Worm (Caenorhabditis elegans) whole organism, L1 larva: ENCODE results near the gene R02D5.24.
A peak's percentile ranks its signal among the peaks of the same experiment; 100 is the strongest.

ENCODE experiments used
- C34B4.2 ChIP-seq: sonication (generic microtip); optimal IDR thresholded peaks from 2 replicates; lab custom pipeline; 2017; ENCODE audit warnings: mild to moderate bottlenecking, missing genetic modification characterization, missing compliant biosample characterization
- alr-1 ChIP-seq: fragments of 200-800 bp; sonication (Bioruptor generic); optimal IDR thresholded peaks from 2 replicates; lab custom pipeline; 2018; ENCODE audit warnings: borderline replicate concordance, mild to moderate bottlenecking, missing genetic modification characterization, missing compliant biosample characterization
- ama-1 ChIP-seq: fragments of 150-350 bp; optimal IDR thresholded peaks from 2 replicates; lab custom pipeline; 2014
- blmp-1 ChIP-seq: fragments of 150-350 bp; optimal IDR thresholded peaks from 2 replicates; lab custom pipeline; 2014; ENCODE audit warnings: missing biosample characterization, missing genetic modification characterization
- ceh-63 ChIP-seq: fragments of 200-800 bp; sonication (Bioruptor generic); optimal IDR thresholded peaks from 2 replicates; lab custom pipeline; 2018; ENCODE audit warnings: mild to moderate bottlenecking, missing genetic modification characterization, missing compliant biosample characterization
- ceh-8 ChIP-seq: fragments of 200-800 bp; sonication (Bioruptor generic); optimal IDR thresholded peaks from 2 replicates; lab custom pipeline; 2018; ENCODE audit warnings: mild to moderate bottlenecking, missing genetic modification characterization, moderate library complexity, missing compliant biosample characterization
- ceh-88 ChIP-seq: fragments of 200-800 bp; sonication (Bioruptor generic); IDR thresholded peaks from 2 replicates; pipeline ENCODE4 v1.3.6; 2022; ENCODE audit warnings: missing genetic modification characterization, missing compliant biosample characterization
- efl-1 ChIP-seq, 4 experiments: fragments of 150-350 bp; optimal IDR thresholded peaks in 3 of 4; peaks in 1 of 4; 1 replicate in 1 of 4; 2 replicates in 3 of 4; lab custom pipeline; 2014; ENCODE audit warnings: missing biosample characterization in 2 of 4, missing genetic modification characterization in 2 of 4, missing genetic modification reagents in 2 of 4
- elt-2 ChIP-seq: sonication (generic microtip); optimal IDR thresholded peaks from 2 replicates; lab custom pipeline; 2016; ENCODE audit warnings: missing genetic modification characterization, mild to moderate bottlenecking, inconsistent platforms, missing compliant biosample characterization, missing genetic modification reagents
- elt-3 ChIP-seq, 6 experiments: fragments of 150-350 bp in 1 of 6; sonication (generic microtip); optimal IDR thresholded peaks; 2 replicates each; lab custom pipeline; 2017 to 2018; ENCODE audit warnings: missing biosample characterization in 6 of 6, missing genetic modification characterization in 6 of 6, inconsistent platforms in 1 of 6
- fkh-4 ChIP-seq: sonication (generic microtip); optimal IDR thresholded peaks from 2 replicates; lab custom pipeline; 2016; ENCODE audit warnings: missing compliant biosample characterization, missing genetic modification characterization, borderline replicate concordance
- fkh-8 ChIP-seq: sonication (generic microtip); optimal IDR thresholded peaks from 2 replicates; lab custom pipeline; 2016; ENCODE audit warnings: mild to moderate bottlenecking, missing genetic modification characterization, missing compliant biosample characterization
- grh-1 ChIP-seq: fragments of 200-800 bp; sonication (Bioruptor generic); IDR thresholded peaks from 2 replicates; pipeline ENCODE4 v1.3.6; 2022; ENCODE audit warnings: missing genetic modification reagents, missing genetic modification characterization, missing compliant biosample characterization
- isw-1 ChIP-seq: fragments of 200-800 bp; sonication (Bioruptor generic); IDR thresholded peaks from 2 replicates; pipeline ENCODE4 v1.3.6; 2022; ENCODE audit warnings: missing genetic modification characterization, missing compliant biosample characterization
- lin-13 ChIP-seq: fragments of 150-350 bp; optimal IDR thresholded peaks from 2 replicates; lab custom pipeline; 2014; ENCODE audit warnings: missing biosample characterization, missing genetic modification reagents, missing genetic modification characterization
- lin-14 ChIP-seq: fragments of 200-800 bp; sonication (Bioruptor generic); optimal IDR thresholded peaks from 2 replicates; lab custom pipeline; 2018; ENCODE audit warnings: mild to moderate bottlenecking, missing genetic modification characterization, moderate library complexity, missing compliant biosample characterization
- lin-39 ChIP-seq: fragments of 150-350 bp; optimal IDR thresholded peaks from 2 replicates; lab custom pipeline; 2014; ENCODE audit warnings: missing biosample characterization, missing genetic modification reagents, missing genetic modification characterization
- lir-3 ChIP-seq: sonication (generic microtip); optimal IDR thresholded peaks from 2 replicates; lab custom pipeline; 2016; ENCODE audit warnings: mild to moderate bottlenecking, missing genetic modification characterization, moderate library complexity, missing compliant biosample characterization; ENCODE audit not compliant: poor library complexity
- mdl-1 ChIP-seq, 2 experiments: fragments of 150-350 bp; optimal IDR thresholded peaks; 2 replicates each; lab custom pipeline; 2014 to 2017; ENCODE audit warnings: missing biosample characterization in 2 of 2, missing genetic modification characterization in 2 of 2, inconsistent platforms in 1 of 2
- nhr-19 ChIP-seq: fragments of 200-800 bp; sonication (Bioruptor generic); conservative IDR thresholded peaks from 2 replicates; pipeline ENCODE4 v1.3.6; 2022; ENCODE audit warnings: missing genetic modification characterization, missing compliant biosample characterization
- nhr-71 ChIP-seq: sonication (generic microtip); optimal IDR thresholded peaks from 2 replicates; lab custom pipeline; 2016; ENCODE audit warnings: mild to moderate bottlenecking, missing genetic modification characterization, moderate library complexity, missing compliant biosample characterization
- nhr-77 ChIP-seq: fragments of 150-350 bp; optimal IDR thresholded peaks from 2 replicates; lab custom pipeline; 2014; ENCODE audit warnings: missing biosample characterization, missing genetic modification characterization
- pag-3 ChIP-seq: sonication (generic microtip); optimal IDR thresholded peaks from 2 replicates; lab custom pipeline; 2017; ENCODE audit warnings: missing genetic modification characterization, mild to moderate bottlenecking, missing compliant biosample characterization, antibody characterized with exemption, borderline replicate concordance; ENCODE audit not compliant: insufficient read depth
- pax-3 ChIP-seq: fragments of 200-800 bp; sonication (Bioruptor generic); optimal IDR thresholded peaks from 2 replicates; lab custom pipeline; 2018; ENCODE audit warnings: mild to moderate bottlenecking, missing genetic modification characterization, moderate library complexity, missing compliant biosample characterization
- skn-1 ChIP-seq: fragments of 150-350 bp; optimal IDR thresholded peaks from 2 replicates; lab custom pipeline; 2014; ENCODE audit warnings: missing biosample characterization, missing genetic modification characterization
- snu-23 ChIP-seq: sonication (generic microtip); optimal IDR thresholded peaks from 2 replicates; lab custom pipeline; 2016; ENCODE audit warnings: missing genetic modification characterization, missing compliant biosample characterization
- unc-130 ChIP-seq: fragments of 150-350 bp; optimal IDR thresholded peaks from 2 replicates; lab custom pipeline; 2017; ENCODE audit warnings: missing biosample characterization, missing genetic modification characterization, inconsistent platforms
- ztf-4 ChIP-seq: fragments of 150-350 bp; optimal IDR thresholded peaks from 2 replicates; lab custom pipeline; 2014; ENCODE audit warnings: missing biosample characterization, missing genetic modification characterization

The R02D5.24 gene

ce11 chrV:14510746-14511145, 9.6 kb downstream of the R02D5.24 start, which contains the start of gene R02D5.9 (continued):
- TF ChIP-seq nhr-71 = peak; percentile 25
- TF ChIP-seq, all 84 proteins: peak for 16

DNA sequence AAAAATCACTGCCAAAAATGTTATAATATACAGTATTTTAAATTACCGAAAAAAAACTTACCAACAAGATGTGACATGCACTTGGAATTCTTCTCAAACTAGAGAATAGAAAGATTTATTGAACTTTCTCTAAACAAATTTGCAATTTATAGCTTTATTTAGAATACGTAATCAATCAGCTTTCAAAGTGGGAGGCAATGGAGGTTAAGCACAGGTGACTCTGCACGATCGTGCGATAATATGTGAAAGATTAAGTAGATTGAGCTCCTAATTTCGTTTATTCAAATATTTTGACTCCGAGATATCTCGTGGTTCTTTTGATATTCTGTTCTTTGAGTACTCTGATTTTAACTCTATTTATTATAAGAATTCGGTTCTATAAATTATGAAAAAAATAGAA, 16.9 kb downstream of the R02D5.24 start, which contains the start of gene R02D5.6:
Gene R02D5.6, minus strand, starts transcription at position 101 of the 400 bp plus-strand sequence.
- TF ChIP-seq nhr-77 (tag; lab: Kevin White, UChicago) (no peak), lin-39 (tag; lab: Kevin White, UChicago) (no peak), skn-1 (tag; lab: Kevin White, UChicago) (no peak), ceh-63 (GFP tag; lab: Kevin White, UChicago) (no peak), fkh-8 (tag; lab: Kevin White, UChicago) (peak; percentile 14), ztf-4 (tag; lab: Kevin White, UChicago) (no peak), ceh-8 (no peak), lin-13 (no peak)

ce11 chrV:14519268-14519667, 18.1 kb downstream of the R02D5.24 start, which contains the start of gene R02D5.8:
Gene R02D5.8 (minus strand): TSS chrV:14519368.
- TF ChIP-seq nhr-19 = no peak
- TF ChIP-seq, all 84 proteins: peak for 0

DNA sequence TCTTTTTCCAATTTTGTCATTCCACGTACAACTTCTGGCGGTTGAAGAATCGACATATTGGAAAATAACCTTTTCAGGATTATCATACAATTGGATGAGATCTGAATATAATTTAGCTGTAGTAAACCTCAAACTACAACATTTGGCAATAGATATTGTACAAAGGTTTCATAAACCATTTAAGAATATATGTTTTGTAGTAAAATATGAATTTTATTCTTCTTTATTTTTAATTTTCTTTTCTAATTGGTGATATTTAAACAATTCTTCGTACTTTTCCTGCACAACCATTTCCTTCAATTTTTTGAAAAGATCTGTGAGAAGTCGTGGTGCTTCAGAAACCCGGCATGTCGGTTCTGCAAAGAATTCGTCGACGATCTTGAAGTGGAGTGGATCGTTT, 19.9 kb downstream of the R02D5.24 start, which contains the start of gene C53A5.17:
Gene C53A5.17, minus strand, starts transcription at position 101 of the 400 bp plus-strand sequence.
- no peak for TF ChIP-seq lir-3 (tag; lab: Kevin White, UChicago)
- no peak for TF ChIP-seq pag-3 (tag; lab: Kevin White, UChicago)
- TF ChIP-seq blmp-1 = no peak
- TF ChIP-seq ceh-88 (GFP tag; lab: Robert Waterston, UW) = no peak
- no peak for TF ChIP-seq ceh-8
- no peak for TF ChIP-seq fkh-4 (tag; lab: Kevin White, UChicago)
- TF ChIP-seq alr-1 (tag; lab: Kevin White, UChicago) = no peak
- no peak for TF ChIP-seq unc-130
- TF ChIP-seq C34B4.2 (tag; lab: Kevin White, UChicago) = no peak
- no peak for TF ChIP-seq grh-1 (GFP tag; lab: Robert Waterston, UW)
- TF ChIP-seq nhr-19 = no peak
- no peak for TF ChIP-seq snu-23 (GFP tag; lab: Kevin White, UChicago)
- TF ChIP-seq isw-1 = no peak
- no peak for TF ChIP-seq mdl-1 (tag; optimal IDR thresholded peaks at IDR 0.05; lab: Kevin White, UChicago)
- TF ChIP-seq elt-3 (tag; optimal IDR thresholded peaks at IDR 0.05; lab: Kevin White, UChicago) = no peak
- TF ChIP-seq pax-3 (tag; lab: Kevin White, UChicago) = no peak
- no peak for TF ChIP-seq ceh-63 (GFP tag; lab: Kevin White, UChicago)
- TF ChIP-seq ztf-4 (tag; lab: Kevin White, UChicago) = no peak

ce11 chrV:14522514-14522913, 21.4 kb downstream of the R02D5.24 start, which contains the start of gene C53A5.16:
Gene C53A5.16 (minus strand): TSS chrV:14522614.
- peak; percentile 37 for TF ChIP-seq ama-1 (lab: Kevin White, UChicago)
- no peak for TF ChIP-seq elt-2 (tag; lab: Kevin White, UChicago)
- TF ChIP-seq, all 84 proteins: peak for 1

ce11 chrV:14523105-14523504, 22.0 kb downstream of the R02D5.24 start, which contains the start of gene C53A5.2:
Gene C53A5.2 (minus strand): TSS chrV:14523205.
- TF ChIP-seq efl-1 (optimal IDR thresholded peaks at IDR 0.05; lab: Kevin White, UChicago) (no peak), efl-1 (GFP tag; optimal IDR thresholded peaks at IDR 0.05 in 1 of 2; lab: Kevin White, UChicago) (peak in 1 of 2 experiments; percentile 88), lin-14 (GFP tag; lab: Kevin White, UChicago) (no peak)
